Worm (Caenorhabditis elegans) whole organism, L1 larva: ENCODE results near the gene rpl-39.

Source experiments
- C04F5.9 ChIP-seq: sonication (generic microtip); optimal IDR thresholded peaks from 2 replicates; lab custom pipeline; 2016; ENCODE audit warnings: missing genetic modification characterization, missing compliant biosample characterization
- C16A3.4 ChIP-seq: fragments of 150-350 bp; optimal IDR thresholded peaks from 2 replicates; lab custom pipeline; 2014; ENCODE audit warnings: missing biosample characterization, missing genetic modification characterization
- F16B12.6 ChIP-seq: fragments of 150-350 bp; optimal IDR thresholded peaks from 2 replicates; lab custom pipeline; 2014; ENCODE audit warnings: missing biosample characterization, missing genetic modification characterization
- Y116A8C.19 ChIP-seq: sonication (generic microtip); optimal IDR thresholded peaks from 2 replicates; lab custom pipeline; 2016; ENCODE audit warnings: missing compliant biosample characterization, missing genetic modification characterization, borderline replicate concordance
- aha-1 ChIP-seq: fragments of 150-350 bp; optimal IDR thresholded peaks from 2 replicates; lab custom pipeline; 2014; ENCODE audit warnings: missing biosample characterization, missing genetic modification characterization
- ama-1 ChIP-seq: fragments of 150-350 bp; optimal IDR thresholded peaks from 2 replicates; lab custom pipeline; 2014
- ceh-63 ChIP-seq: fragments of 200-800 bp; sonication (Bioruptor generic); optimal IDR thresholded peaks from 2 replicates; lab custom pipeline; 2018; ENCODE audit warnings: mild to moderate bottlenecking, missing genetic modification characterization, missing compliant biosample characterization
- ces-1 ChIP-seq: fragments of 150-350 bp; optimal IDR thresholded peaks from 2 replicates; lab custom pipeline; 2014; ENCODE audit warnings: missing biosample characterization, missing genetic modification reagents, missing genetic modification characterization
- dpl-1 ChIP-seq, 3 experiments: fragments of 150-350 bp in 2 of 3; sonication (generic microtip) in 1 of 3; optimal IDR thresholded peaks; 2 replicates each; lab custom pipeline; 2014 to 2017; ENCODE audit warnings: missing biosample characterization in 3 of 3, missing genetic modification characterization in 3 of 3, missing genetic modification reagents in 3 of 3
- efl-1 ChIP-seq, 4 experiments: fragments of 150-350 bp; optimal IDR thresholded peaks in 3 of 4; peaks in 1 of 4; 1 replicate in 1 of 4; 2 replicates in 3 of 4; lab custom pipeline; 2014; ENCODE audit warnings: missing biosample characterization in 2 of 4, missing genetic modification characterization in 2 of 4, missing genetic modification reagents in 2 of 4
- egl-13 ChIP-seq: sonication (generic microtip); optimal IDR thresholded peaks from 2 replicates; lab custom pipeline; 2016; ENCODE audit warnings: missing genotype, missing genetic modification reagents, missing genetic modification characterization, missing compliant biosample characterization
- egl-27 ChIP-seq, 2 experiments: fragments of 150-350 bp in 1 of 2; sonication (generic microtip); optimal IDR thresholded peaks; 3 replicates each; lab custom pipeline; 2017 to 2018; ENCODE audit warnings: missing biosample characterization in 2 of 2, missing genetic modification characterization in 2 of 2, missing genetic modification reagents in 2 of 2
- elt-2 ChIP-seq: sonication (generic microtip); optimal IDR thresholded peaks from 2 replicates; lab custom pipeline; 2016; ENCODE audit warnings: missing genetic modification characterization, mild to moderate bottlenecking, inconsistent platforms, missing compliant biosample characterization, missing genetic modification reagents
- fkh-10 ChIP-seq: sonication (generic microtip); optimal IDR thresholded peaks from 2 replicates; lab custom pipeline; 2017; ENCODE audit warnings: missing biosample characterization, missing genetic modification reagents, missing genetic modification characterization
- fkh-4 ChIP-seq: sonication (generic microtip); optimal IDR thresholded peaks from 2 replicates; lab custom pipeline; 2016; ENCODE audit warnings: missing compliant biosample characterization, missing genetic modification characterization, borderline replicate concordance
- fkh-8 ChIP-seq: sonication (generic microtip); optimal IDR thresholded peaks from 2 replicates; lab custom pipeline; 2016; ENCODE audit warnings: mild to moderate bottlenecking, missing genetic modification characterization, missing compliant biosample characterization
- fos-1 ChIP-seq: fragments of 150-350 bp; optimal IDR thresholded peaks from 2 replicates; lab custom pipeline; 2014; ENCODE audit warnings: missing biosample characterization, missing genetic modification characterization
- grh-1 ChIP-seq: fragments of 200-800 bp; sonication (Bioruptor generic); IDR thresholded peaks from 2 replicates; pipeline ENCODE4 v1.3.6; 2022; ENCODE audit warnings: missing genetic modification reagents, missing genetic modification characterization, missing compliant biosample characterization
- isw-1 ChIP-seq: fragments of 200-800 bp; sonication (Bioruptor generic); IDR thresholded peaks from 2 replicates; pipeline ENCODE4 v1.3.6; 2022; ENCODE audit warnings: missing genetic modification characterization, missing compliant biosample characterization
- lin-14 ChIP-seq: fragments of 200-800 bp; sonication (Bioruptor generic); optimal IDR thresholded peaks from 2 replicates; lab custom pipeline; 2018; ENCODE audit warnings: mild to moderate bottlenecking, missing genetic modification characterization, moderate library complexity, missing compliant biosample characterization
- lin-35 ChIP-seq, 2 experiments: fragments of 150-350 bp; optimal IDR thresholded peaks; 2 replicates each; lab custom pipeline; 2014; ENCODE audit warnings: missing biosample characterization in 2 of 2, missing genetic modification characterization in 2 of 2, missing genetic modification reagents in 2 of 2
- lin-39 ChIP-seq: fragments of 150-350 bp; optimal IDR thresholded peaks from 2 replicates; lab custom pipeline; 2014; ENCODE audit warnings: missing biosample characterization, missing genetic modification reagents, missing genetic modification characterization
- lsy-2 ChIP-seq, 2 experiments: fragments of 150-350 bp; optimal IDR thresholded peaks; 2 replicates each; lab custom pipeline; 2014; ENCODE audit warnings: missing biosample characterization in 2 of 2, missing genetic modification characterization in 2 of 2
- mab-9 ChIP-seq: fragments of 200-800 bp; sonication (Bioruptor generic); IDR thresholded peaks from 2 replicates; pipeline ENCODE4 v1.3.6; 2022; ENCODE audit warnings: missing genetic modification reagents, missing genetic modification characterization, missing compliant biosample characterization
- mep-1 ChIP-seq: fragments of 150-350 bp; optimal IDR thresholded peaks from 2 replicates; lab custom pipeline; 2014; ENCODE audit warnings: missing biosample characterization, missing genetic modification characterization
- nhr-11 ChIP-seq: fragments of 150-350 bp; optimal IDR thresholded peaks from 2 replicates; lab custom pipeline; 2014; ENCODE audit warnings: missing biosample characterization, missing genetic modification characterization
- nhr-28 ChIP-seq: fragments of 150-350 bp; optimal IDR thresholded peaks from 2 replicates; lab custom pipeline; 2014; ENCODE audit warnings: missing biosample characterization, missing genetic modification characterization
- nhr-47 ChIP-seq: sonication (generic microtip); optimal IDR thresholded peaks from 2 replicates; lab custom pipeline; 2016; ENCODE audit warnings: mild to moderate bottlenecking, missing genetic modification characterization, moderate library complexity, missing compliant biosample characterization
- nhr-71 ChIP-seq: sonication (generic microtip); optimal IDR thresholded peaks from 2 replicates; lab custom pipeline; 2016; ENCODE audit warnings: mild to moderate bottlenecking, missing genetic modification characterization, moderate library complexity, missing compliant biosample characterization
- nhr-84 ChIP-seq: sonication (generic microtip); optimal IDR thresholded peaks from 2 replicates; lab custom pipeline; 2017; ENCODE audit warnings: missing biosample characterization, missing genetic modification characterization
- nhr-90 ChIP-seq: sonication (generic microtip); optimal IDR thresholded peaks from 2 replicates; lab custom pipeline; 2016; ENCODE audit warnings: mild to moderate bottlenecking, missing genetic modification characterization, missing compliant biosample characterization; ENCODE audit not compliant: poor library complexity
- rnt-1 ChIP-seq: sonication (generic microtip); optimal IDR thresholded peaks from 2 replicates; lab custom pipeline; 2016; ENCODE audit warnings: mild to moderate bottlenecking, missing genetic modification characterization, moderate library complexity, missing compliant biosample characterization
- skn-1 ChIP-seq: fragments of 150-350 bp; optimal IDR thresholded peaks from 2 replicates; lab custom pipeline; 2014; ENCODE audit warnings: missing biosample characterization, missing genetic modification characterization
- snpc-4 ChIP-seq: fragments of 150-350 bp; optimal IDR thresholded peaks from 2 replicates; lab custom pipeline; 2014; ENCODE audit warnings: missing biosample characterization, missing genetic modification characterization
- snu-23 ChIP-seq: sonication (generic microtip); optimal IDR thresholded peaks from 2 replicates; lab custom pipeline; 2016; ENCODE audit warnings: missing genetic modification characterization, missing compliant biosample characterization
- sptf-1 ChIP-seq: fragments of 150-350 bp; optimal IDR thresholded peaks from 2 replicates; lab custom pipeline; 2014; ENCODE audit warnings: missing biosample characterization, missing genetic modification characterization
- unc-130 ChIP-seq: fragments of 150-350 bp; optimal IDR thresholded peaks from 2 replicates; lab custom pipeline; 2017; ENCODE audit warnings: missing biosample characterization, missing genetic modification characterization, inconsistent platforms
- unc-62 ChIP-seq: fragments of 150-350 bp; optimal IDR thresholded peaks from 2 replicates; lab custom pipeline; 2014; ENCODE audit warnings: missing biosample characterization, missing genetic modification reagents, missing genetic modification characterization
- unc-86 ChIP-seq: sonication (generic microtip); optimal IDR thresholded peaks from 2 replicates; lab custom pipeline; 2016; ENCODE audit warnings: missing genetic modification characterization, missing compliant biosample characterization
- unc-98 ChIP-seq: fragments of 200-800 bp; sonication (Bioruptor generic); IDR thresholded peaks from 2 replicates; pipeline ENCODE4 v1.3.6; 2022; ENCODE audit warnings: missing genetic modification characterization, missing compliant biosample characterization
- xbp-1 ChIP-seq: sonication (generic microtip); optimal IDR thresholded peaks from 2 replicates; lab custom pipeline; 2016; ENCODE audit warnings: missing genetic modification characterization, missing compliant biosample characterization
- zip-4 ChIP-seq: fragments of 200-800 bp; sonication (Bioruptor generic); optimal IDR thresholded peaks from 2 replicates; lab custom pipeline; 2018; ENCODE audit warnings: mild to moderate bottlenecking, missing genetic modification characterization, moderate library complexity, missing compliant biosample characterization
- ztf-11 ChIP-seq, 2 experiments: sonication (generic microtip); optimal IDR thresholded peaks; 2 replicates each; lab custom pipeline; 2016 to 2017; ENCODE audit warnings: missing genetic modification characterization in 2 of 2, missing biosample characterization in 1 of 2, missing compliant biosample characterization in 1 of 2
- ztf-4 ChIP-seq: fragments of 150-350 bp; optimal IDR thresholded peaks from 2 replicates; lab custom pipeline; 2014; ENCODE audit warnings: missing biosample characterization, missing genetic modification characterization

Gene rpl-39

ce11 chrV:7804064-7804800 lies 28.4 kb upstream of the rpl-39 start, which contains the start of gene uvs-1 (continued):
- TF ChIP-seq unc-98 (GFP tag; lab: Robert Waterston, UW) (no peak), ama-1 (lab: Kevin White, UChicago) (no peak), egl-27 (tag; optimal IDR thresholded peaks at IDR 0.05; lab: Kevin White, UChicago) (no peak), skn-1 (tag; lab: Kevin White, UChicago) (peak; percentile 48), fos-1 (no peak), F16B12.6 (tag; lab: Kevin White, UChicago) (peak; percentile 28), ztf-11 (tag; optimal IDR thresholded peaks at IDR 0.05; lab: Kevin White, UChicago) (no peak), fkh-4 (tag; lab: Kevin White, UChicago) (no peak), sptf-1 (no peak), mab-9 (0 out of 2 replicates have a peak, but pooled peaks have one; percentile 18), isw-1 (no peak), mep-1 (tag; lab: Kevin White, UChicago) (peak; percentile 57), lsy-2 (tag; optimal IDR thresholded peaks at IDR 0.05; lab: Kevin White, UChicago) (peak; percentile 20 to 43), unc-130 (tag; lab: Kevin White, UChicago) (peak; percentile 63), efl-1 (optimal IDR thresholded peaks at IDR 0.05; lab: Kevin White, UChicago) (peak; percentile 38 to 48), efl-1 (GFP tag; optimal IDR thresholded peaks at IDR 0.05 in 1 of 2; lab: Kevin White, UChicago) (peak; percentile 33 to 95), aha-1 (tag; lab: Kevin White, UChicago) (no peak), nhr-71 (peak; percentile 77), snu-23 (peak; percentile 40), zip-4 (no peak), ces-1 (GFP tag; lab: Kevin White, UChicago) (no peak), C04F5.9 (tag; lab: Kevin White, UChicago) (no peak), elt-2 (tag; lab: Kevin White, UChicago) (peak; percentile 38), ztf-4 (tag; lab: Kevin White, UChicago) (no peak), nhr-11 (tag; lab: Kevin White, UChicago) (no peak), Y116A8C.19 (no peak), grh-1 (GFP tag; lab: Robert Waterston, UW) (no peak), nhr-90 (tag; lab: Kevin White, UChicago) (peak; percentile 64), nhr-84 (tag; lab: Kevin White, UChicago) (no peak), xbp-1 (tag; lab: Kevin White, UChicago) (peak; percentile 37), lin-39 (tag; lab: Kevin White, UChicago) (no peak), snpc-4 (tag; lab: Kevin White, UChicago) (peak; percentile 33), nhr-47 (peak; percentile 57), dpl-1 (GFP tag; optimal IDR thresholded peaks at IDR 0.05; lab: Kevin White, UChicago) (peak; percentile 33 to 73 (median 38)), ceh-63 (no peak), fkh-10 (GFP tag; lab: Kevin White, UChicago) (peak; percentile 17), lin-14 (GFP tag; lab: Kevin White, UChicago) (peak; percentile 78), C16A3.4 (tag; lab: Kevin White, UChicago) (peak; percentile 47), rnt-1 (tag; lab: Kevin White, UChicago) (peak; percentile 37), egl-13 (tag; lab: Kevin White, UChicago) (no peak), fkh-8 (tag; lab: Kevin White, UChicago) (peak; percentile 66), nhr-28 (no peak), lin-35 (GFP tag; optimal IDR thresholded peaks at IDR 0.05; lab: Kevin White, UChicago) (peak; percentile 50 to 57), unc-62 (no peak), unc-86 (tag; lab: Kevin White, UChicago) (peak; percentile 8)
